1 fruit fly cellular context compared by ENCODE assay signal in the genomic region with DNA sequence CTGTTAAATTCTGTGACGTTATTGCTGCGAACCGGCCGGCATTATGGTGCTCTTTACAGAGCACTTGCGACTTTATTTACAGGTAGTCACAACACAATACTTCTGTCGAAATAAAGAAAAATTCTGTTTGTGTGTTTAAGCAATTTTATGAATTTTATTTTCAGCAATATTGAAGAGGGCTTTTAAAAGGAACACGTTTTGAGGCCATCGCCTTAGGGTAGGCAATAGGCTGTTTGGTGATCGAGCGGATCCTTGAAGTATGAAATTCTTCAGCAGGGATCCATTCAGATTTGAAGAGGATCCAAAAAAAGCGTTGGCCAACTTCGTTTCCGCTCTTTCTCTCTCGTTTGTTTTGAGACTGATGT.
TF ChIP-seq lines count a peak whose summit lies in the region.

No protein-coding gene starts in this region.

TF ChIP-seq in whole organism, embryonic, 481 proteins besides CTCF, POLR2A, EP300 and RAD21 (continued from another document and continues in another):
- TF ChIP-seq nmo (GFP tag; optimal IDR thresholded peaks at IDR 0.05; lab: Kevin White, UChicago) (peak; percentile 83), Max (GFP tag; optimal IDR thresholded peaks at IDR 0.05; lab: Kevin White, UChicago) (peak; percentile 72), so (GFP tag; IDR thresholded peaks at IDR 0.05; lab: Robert Waterston, UW) (peak; percentile 65; the same call in 1 of the 3 replicates), pzg (GFP tag; optimal IDR thresholded peaks at IDR 0.05; lab: Kevin White, UChicago) (no peak), CG13123 (GFP tag; optimal IDR thresholded peaks at IDR 0.05; lab: Kevin White, UChicago) (no peak), ro (GFP tag; IDR thresholded peaks at IDR 0.05; lab: Robert Waterston, UW) (no peak), CG6854 (GFP tag; optimal IDR thresholded peaks at IDR 0.05; lab: Kevin White, UChicago) (peak; percentile 69), Lhr (GFP tag; optimal IDR thresholded peaks at IDR 0.05; lab: Kevin White, UChicago) (no peak), Bdp1 (GFP tag; optimal IDR thresholded peaks at IDR 0.05; lab: Kevin White, UChicago) (peak; percentile 48), CG13624 (GFP tag; optimal IDR thresholded peaks at IDR 0.05; lab: Kevin White, UChicago) (no peak), CG11696 (GFP tag; IDR thresholded peaks at IDR 0.05; lab: Robert Waterston, UW) (no peak), knrl (GFP tag; IDR thresholded peaks at IDR 0.05; lab: Robert Waterston, UW; ENCODE audit: partially characterized antibody) (no peak), CG15601 (tag; optimal IDR thresholded peaks at IDR 0.05; lab: Kevin White, UChicago) (peak; percentile 34), ci (GFP tag; IDR thresholded peaks at IDR 0.05; lab: Robert Waterston, UW) (0 out of 3 replicates have a peak, but pooled peaks have one; percentile 41), Med (GFP tag; lab: Kevin White, UChicago) (peak; percentile 98), CG7928 (GFP tag; optimal IDR thresholded peaks at IDR 0.05; lab: Kevin White, UChicago) (peak; percentile 43), MBD-R2 (GFP tag; IDR thresholded peaks at IDR 0.05; lab: Robert Waterston, UW) (0 out of 2 replicates have a peak, but pooled peaks have one; percentile 29), tll (GFP tag; optimal IDR thresholded peaks at IDR 0.05; lab: Kevin White, UChicago) (no peak), inv (GFP tag; IDR thresholded peaks at IDR 0.05; lab: Robert Waterston, UW; ENCODE audit: partially characterized antibody) (no peak), ftz-f1 (GFP tag; optimal IDR thresholded peaks at IDR 0.05; lab: Kevin White, UChicago) (no peak), Mad (GFP tag; optimal IDR thresholded peaks at IDR 0.05; lab: Kevin White, UChicago) (peak; percentile 70), CG31388 (GFP tag; optimal IDR thresholded peaks at IDR 0.05; lab: Kevin White, UChicago) (no peak), ranshi (GFP tag; IDR thresholded peaks at IDR 0.05; lab: Robert Waterston, UW) (peak; percentile 78; the same call in 1 of the 2 replicates), CG1792 (GFP tag; optimal IDR thresholded peaks at IDR 0.05; lab: Kevin White, UChicago) (peak; percentile 82), dpn (GFP tag; optimal IDR thresholded peaks at IDR 0.05; lab: Kevin White, UChicago) (peak; percentile 81 to 83), CG9932 (GFP tag; IDR thresholded peaks at IDR 0.05; lab: Robert Waterston, UW) (peak; percentile 74), phol (tag; optimal IDR thresholded peaks at IDR 0.05; lab: Kevin White, UChicago) (peak; percentile 85), CG3838 (GFP tag; optimal IDR thresholded peaks at IDR 0.05; lab: Kevin White, UChicago) (no peak), CG15479 (GFP tag; optimal IDR thresholded peaks at IDR 0.05; lab: Kevin White, UChicago) (no peak), trh (GFP tag; optimal IDR thresholded peaks at IDR 0.05; lab: Kevin White, UChicago) (no peak), CG8765 (GFP tag; IDR thresholded peaks at IDR 0.05; lab: Robert Waterston, UW) (0 out of 2 replicates have a peak, but pooled peaks have one; percentile 43), CG17912 (GFP tag; optimal IDR thresholded peaks at IDR 0.05; lab: Kevin White, UChicago) (no peak), unc-4 (GFP tag; IDR thresholded peaks at IDR 0.05; lab: Robert Waterston, UW; ENCODE audit: partially characterized antibody) (no peak), CG14014 (GFP tag; IDR thresholded peaks at IDR 0.05; lab: Robert Waterston, UW) (peak; percentile 57; the same call in 1 of the 2 replicates), Dfd (GFP tag; optimal IDR thresholded peaks at IDR 0.05; lab: Kevin White, UChicago) (no peak), lmd (GFP tag; IDR thresholded peaks at IDR 0.05; lab: Robert Waterston, UW) (peak; percentile 88), fd64A (GFP tag; optimal IDR thresholded peaks at IDR 0.05; lab: Kevin White, UChicago) (no peak), aop (GFP tag; IDR thresholded peaks at IDR 0.05; lab: Robert Waterston, UW) (no peak), dan (GFP tag; IDR thresholded peaks at IDR 0.05; lab: Robert Waterston, UW) (no peak), otp (GFP tag; IDR thresholded peaks at IDR 0.05; lab: Robert Waterston, UW) (0 out of 3 replicates have a peak, but pooled peaks have one; percentile 17), CG17385 (GFP tag; optimal IDR thresholded peaks at IDR 0.05; lab: Kevin White, UChicago) (peak; percentile 72), odd (GFP tag; optimal IDR thresholded peaks at IDR 0.05; lab: Kevin White, UChicago) (peak; percentile 47), danr (GFP tag; IDR thresholded peaks at IDR 0.05; lab: Robert Waterston, UW) (peak; percentile 76), mam (GFP tag; optimal IDR thresholded peaks at IDR 0.05; lab: Kevin White, UChicago) (peak; percentile 89), CG15696 (tag; optimal IDR thresholded peaks at IDR 0.05; lab: Kevin White, UChicago) (peak; percentile 35), CG9817 (tag; optimal IDR thresholded peaks at IDR 0.05; lab: Kevin White, UChicago) (peak; percentile 61), CG18764 (GFP tag; optimal IDR thresholded peaks at IDR 0.05; lab: Kevin White, UChicago) (peak; percentile 50), CG17829 (tag; optimal IDR thresholded peaks at IDR 0.05; lab: Kevin White, UChicago) (peak; percentile 49), fd3F (GFP tag; optimal IDR thresholded peaks at IDR 0.05; lab: Kevin White, UChicago) (peak; percentile 73), zf30C (GFP tag; optimal IDR thresholded peaks at IDR 0.05; lab: Kevin White, UChicago) (no peak), CG9609 (GFP tag; optimal IDR thresholded peaks at IDR 0.05; lab: Kevin White, UChicago) (peak; percentile 85), Six4 (GFP tag; optimal IDR thresholded peaks at IDR 0.05; lab: Kevin White, UChicago) (no peak), Xbp1 (GFP tag; optimal IDR thresholded peaks at IDR 0.05; lab: Kevin White, UChicago) (peak; percentile 80), Ada2b (GFP tag; IDR thresholded peaks at IDR 0.05; lab: Robert Waterston, UW) (peak; percentile 70), fd96Cb (tag; optimal IDR thresholded peaks at IDR 0.05; lab: Kevin White, UChicago) (peak; percentile 79), ATbp (GFP tag; optimal IDR thresholded peaks at IDR 0.05; lab: Kevin White, UChicago) (peak; percentile 68), dimm (GFP tag; IDR thresholded peaks at IDR 0.05; lab: Robert Waterston, UW) (peak; percentile 43), Bteb2 (GFP tag; optimal IDR thresholded peaks at IDR 0.05; lab: Kevin White, UChicago) (peak; percentile 72), CG16815 (GFP tag; optimal IDR thresholded peaks at IDR 0.05; lab: Kevin White, UChicago) (peak; percentile 75), chinmo (GFP tag; IDR thresholded peaks at IDR 0.05; lab: Robert Waterston, UW; ENCODE audit: partially characterized antibody) (no peak), Sry-β (GFP tag; optimal IDR thresholded peaks at IDR 0.05; lab: Kevin White, UChicago) (no peak), Sox102F (GFP tag; optimal IDR thresholded peaks at IDR 0.05; lab: Kevin White, UChicago) (peak; percentile 80), Myb (GFP tag; optimal IDR thresholded peaks at IDR 0.05; lab: Kevin White, UChicago) (peak; percentile 83), pita (GFP tag; optimal IDR thresholded peaks at IDR 0.05; lab: Kevin White, UChicago) (no peak), CG9437 (GFP tag; optimal IDR thresholded peaks at IDR 0.05; lab: Kevin White, UChicago) (peak; percentile 71), B-H1 (GFP tag; IDR thresholded peaks at IDR 0.05; lab: Robert Waterston, UW) (peak; percentile 69; the same call in 2 of the 3 replicates), usp (GFP tag; optimal IDR thresholded peaks at IDR 0.05; lab: Kevin White, UChicago) (no peak), MTF-1 (GFP tag; optimal IDR thresholded peaks at IDR 0.05; lab: Kevin White, UChicago; ENCODE audit: borderline replicate concordance) (no peak), CG34422 (GFP tag; IDR thresholded peaks at IDR 0.05; lab: Robert Waterston, UW) (peak; percentile 85), HmgZ (tag; optimal IDR thresholded peaks at IDR 0.05; lab: Kevin White, UChicago) (peak; percentile 34), CG10431 (GFP tag; optimal IDR thresholded peaks at IDR 0.05; lab: Kevin White, UChicago) (peak; percentile 13), zfh2 (GFP tag; optimal IDR thresholded peaks at IDR 0.05; lab: Kevin White, UChicago) (peak; percentile 95), Mrtf (GFP tag; IDR thresholded peaks at IDR 0.05; lab: Robert Waterston, UW) (peak; percentile 63), CG5180 (GFP tag; optimal IDR thresholded peaks at IDR 0.05; lab: Kevin White, UChicago) (peak; percentile 72), CG2120 (GFP tag; optimal IDR thresholded peaks at IDR 0.05; lab: Kevin White, UChicago) (peak; percentile 92), Tbp (GFP tag; optimal IDR thresholded peaks at IDR 0.05; lab: Kevin White, UChicago) (no peak), HLHmδ (GFP tag; optimal IDR thresholded peaks at IDR 0.05; lab: Kevin White, UChicago) (no peak), slbo (GFP tag; IDR thresholded peaks at IDR 0.05; lab: Robert Waterston, UW) (peak; percentile 82), CG34224 (GFP tag; IDR thresholded peaks at IDR 0.05; lab: Robert Waterston, UW; ENCODE audit: partially characterized antibody) (no peak), mirr (GFP tag; optimal IDR thresholded peaks at IDR 0.05; lab: Kevin White, UChicago) (no peak), Ssrp (tag; optimal IDR thresholded peaks at IDR 0.05; lab: Kevin White, UChicago) (peak; percentile 63), lbe (GFP tag; optimal IDR thresholded peaks at IDR 0.05; lab: Kevin White, UChicago) (peak; percentile 35), gce (GFP tag; IDR thresholded peaks at IDR 0.05; lab: Robert Waterston, UW) (peak; percentile 15; the same call in 1 of the 3 replicates), Hr3 (GFP tag; optimal IDR thresholded peaks at IDR 0.05; lab: Kevin White, UChicago) (peak; percentile 78), CG15269 (tag; optimal IDR thresholded peaks at IDR 0.05; lab: Kevin White, UChicago) (peak; percentile 81), Hmx (GFP tag; optimal IDR thresholded peaks at IDR 0.05; lab: Kevin White, UChicago) (peak; percentile 7), CG12391 (tag; optimal IDR thresholded peaks at IDR 0.05; lab: Kevin White, UChicago) (peak; percentile 75), GATAe (GFP tag; conservative IDR thresholded peaks at IDR 0.05; lab: Robert Waterston, UW) (no peak), CG12299 (tag; optimal IDR thresholded peaks at IDR 0.05; lab: Kevin White, UChicago) (peak; percentile 10), CG9876 (GFP tag; optimal IDR thresholded peaks at IDR 0.05; lab: Kevin White, UChicago) (peak; percentile 64), Scr (GFP tag; IDR thresholded peaks at IDR 0.05; lab: Robert Waterston, UW; ENCODE audit: partially characterized antibody) (no peak), pnt (GFP tag; optimal IDR thresholded peaks at IDR 0.05; lab: Kevin White, UChicago) (peak; percentile 84), Optix (GFP tag; IDR thresholded peaks at IDR 0.05; lab: Robert Waterston, UW) (peak; percentile 43; the same call in 2 of the 3 replicates), ems (GFP tag; optimal IDR thresholded peaks at IDR 0.05; lab: Kevin White, UChicago) (peak; percentile 75), CG4820 (GFP tag; optimal IDR thresholded peaks at IDR 0.05; lab: Kevin White, UChicago) (peak; percentile 67), CG11695 (GFP tag; IDR thresholded peaks at IDR 0.05; lab: Robert Waterston, UW) (peak; percentile 83), chm (GFP tag; IDR thresholded peaks at IDR 0.05; lab: Robert Waterston, UW) (no peak; the same call in 1 of the 2 replicates), croc (GFP tag; conservative IDR thresholded peaks at IDR 0.05; lab: Robert Waterston, UW) (peak; percentile 51; the same call in 2 of the 3 replicates), CG15011 (GFP tag; optimal IDR thresholded peaks at IDR 0.05; lab: Kevin White, UChicago) (peak; percentile 58), ato (GFP tag; IDR thresholded peaks at IDR 0.05; lab: Robert Waterston, UW; ENCODE audit: partially characterized antibody) (no peak), Jarid2 (GFP tag; optimal IDR thresholded peaks at IDR 0.05; lab: Kevin White, UChicago) (peak; percentile 47), vfl (GFP tag; optimal IDR thresholded peaks at IDR 0.05; lab: Kevin White, UChicago) (peak; percentile 84), CG3281 (GFP tag; optimal IDR thresholded peaks at IDR 0.05; lab: Kevin White, UChicago) (peak; percentile 85), CG11085 (GFP tag; IDR thresholded peaks at IDR 0.05; lab: Robert Waterston, UW) (peak; percentile 41; the same call in 1 of the 2 replicates), sens (GFP tag; lab: Kevin White, UChicago) (peak; percentile 95), CG16863 (GFP tag; optimal IDR thresholded peaks at IDR 0.05; lab: Kevin White, UChicago) (peak; percentile 69), CG10209 (GFP tag; optimal IDR thresholded peaks at IDR 0.05; lab: Kevin White, UChicago) (peak; percentile 83), hth (optimal IDR thresholded peaks at IDR 0.05; lab: Kevin White, UChicago) (no peak), CG8388 (GFP tag; optimal IDR thresholded peaks at IDR 0.05; lab: Kevin White, UChicago) (peak; percentile 62), Pdp1 (GFP tag; optimal IDR thresholded peaks at IDR 0.05; lab: Kevin White, UChicago) (peak; percentile 56 to 81), Ets65A (GFP tag; lab: Kevin White, UChicago) (peak; percentile 96), NC2α (GFP tag; optimal IDR thresholded peaks at IDR 0.05; lab: Kevin White, UChicago) (peak; percentile 55), Vsx1 (GFP tag; optimal IDR thresholded peaks at IDR 0.05; lab: Kevin White, UChicago) (peak; percentile 35), gsb (GFP tag; IDR thresholded peaks at IDR 0.05; lab: Robert Waterston, UW) (0 out of 2 replicates have a peak, but pooled peaks have one; percentile 47), zen (tag; optimal IDR thresholded peaks at IDR 0.05; lab: Kevin White, UChicago) (peak; percentile 49), insv (GFP tag; optimal IDR thresholded peaks at IDR 0.05; lab: Kevin White, UChicago) (peak in 1 of 2 experiments; percentile 9), bowl (GFP tag; IDR thresholded peaks at IDR 0.05; lab: Robert Waterston, UW) (no peak), CG12942 (GFP tag; optimal IDR thresholded peaks at IDR 0.05; lab: Kevin White, UChicago) (peak; percentile 64), ab (GFP tag; optimal IDR thresholded peaks at IDR 0.05; lab: Kevin White, UChicago) (peak; percentile 59), twi (tag; optimal IDR thresholded peaks at IDR 0.05; lab: Kevin White, UChicago) (no peak), CG6791 (GFP tag; IDR thresholded peaks at IDR 0.05; lab: Robert Waterston, UW; ENCODE audit: partially characterized antibody) (no peak), CG12236 (GFP tag; optimal IDR thresholded peaks at IDR 0.05; lab: Kevin White, UChicago) (peak; percentile 40), CG10274 (GFP tag; optimal IDR thresholded peaks at IDR 0.05; lab: Kevin White, UChicago) (peak; percentile 97), E2f2 (GFP tag; IDR thresholded peaks at IDR 0.05; lab: Robert Waterston, UW) (peak; percentile 49), caup (GFP tag; optimal IDR thresholded peaks at IDR 0.05; lab: Kevin White, UChicago; ENCODE audit: severe bottlenecking) (peak; percentile 38)
